Worm (Caenorhabditis elegans) whole organism, early embryonic: ENCODE results near the gene lurp-1.

Experiments used
- B0310.2 ChIP-seq: sonication (generic microtip); optimal IDR thresholded peaks from 2 replicates; lab custom pipeline; 2016; ENCODE audit warnings: mild to moderate bottlenecking, missing genetic modification characterization, missing compliant biosample characterization
- F13C5.2 ChIP-seq: sonication (generic microtip); optimal IDR thresholded peaks from 2 replicates; lab custom pipeline; 2017; ENCODE audit warnings: mild to moderate bottlenecking, missing genetic modification characterization, inconsistent platforms, missing compliant biosample characterization
- aly-1 ChIP-seq: sonication (generic microtip); optimal IDR thresholded peaks from 2 replicates; lab custom pipeline; 2016; ENCODE audit warnings: missing genetic modification characterization, missing compliant biosample characterization
- ama-1 ChIP-seq: fragments of 150-350 bp; optimal IDR thresholded peaks from 2 replicates; lab custom pipeline; 2014
- ceh-13 ChIP-seq: fragments of 200-800 bp; sonication (Bioruptor generic); optimal IDR thresholded peaks from 2 replicates; lab custom pipeline; 2018; ENCODE audit warnings: mild to moderate bottlenecking, missing genetic modification characterization, missing compliant biosample characterization
- ceh-36 ChIP-seq: sonication (generic microtip); optimal IDR thresholded peaks from 2 replicates; lab custom pipeline; 2016; ENCODE audit warnings: missing genetic modification characterization, inconsistent platforms, missing compliant biosample characterization
- ets-7 ChIP-seq: sonication (generic microtip); optimal IDR thresholded peaks from 2 replicates; lab custom pipeline; 2016; ENCODE audit warnings: missing genotype, missing genetic modification characterization, missing compliant biosample characterization
- flt-1 ChIP-seq: fragments of 200-800 bp; sonication (Bioruptor generic); IDR thresholded peaks from 2 replicates; pipeline ENCODE4 v1.3.6; 2022; ENCODE audit warnings: missing genetic modification characterization, missing compliant biosample characterization
- hmbx-1 ChIP-seq: sonication (generic microtip); optimal IDR thresholded peaks from 2 replicates; lab custom pipeline; 2016; ENCODE audit warnings: mild to moderate bottlenecking, missing genetic modification characterization, missing compliant biosample characterization
- hmg-4 ChIP-seq: fragments of 200-800 bp; sonication (Bioruptor generic); optimal IDR thresholded peaks from 2 replicates; lab custom pipeline; 2018; ENCODE audit warnings: mild to moderate bottlenecking, missing genetic modification characterization, missing compliant biosample characterization
- hnd-1 ChIP-seq: sonication (generic microtip); optimal IDR thresholded peaks from 2 replicates; lab custom pipeline; 2016; ENCODE audit warnings: missing genetic modification characterization, missing compliant biosample characterization
- pes-1 ChIP-seq: fragments of 200-800 bp; sonication (Bioruptor generic); IDR thresholded peaks from 2 replicates; pipeline ENCODE4 v1.3.6; 2022; ENCODE audit warnings: missing genetic modification reagents, missing genetic modification characterization, missing compliant biosample characterization
- scrt-1 ChIP-seq: fragments of 200-800 bp; sonication (Bioruptor generic); IDR thresholded peaks from 2 replicates; pipeline ENCODE4 v1.3.6; 2022; ENCODE audit warnings: missing genetic modification characterization, missing compliant biosample characterization
- sea-1 ChIP-seq: fragments of 200-800 bp; sonication (Bioruptor generic); conservative IDR thresholded peaks from 2 replicates; pipeline ENCODE4 v1.3.6; 2022; ENCODE audit warnings: missing genetic modification characterization, missing compliant biosample characterization
- tbx-11 ChIP-seq: fragments of 200-800 bp; sonication (Bioruptor generic); IDR thresholded peaks from 2 replicates; pipeline ENCODE4 v1.3.6; 2022; ENCODE audit warnings: missing genetic modification characterization, missing compliant biosample characterization
- tbx-37 ChIP-seq: fragments of 200-800 bp; sonication (Bioruptor generic); conservative IDR thresholded peaks from 2 replicates; pipeline ENCODE4 v1.3.6; 2022; ENCODE audit warnings: missing genetic modification reagents, missing genetic modification characterization, missing compliant biosample characterization
- tra-4 ChIP-seq: sonication (generic microtip); optimal IDR thresholded peaks from 2 replicates; lab custom pipeline; 2017; ENCODE audit warnings: missing genetic modification characterization, missing compliant biosample characterization

Gene lurp-1

ce11 chrII:10851110-10851509, 29.6 kb upstream of the lurp-1 start:
- TF ChIP-seq scrt-1 (GFP tag; lab: Robert Waterston, UW) (no peak), ama-1 (lab: Kevin White, UChicago) (no peak), hmg-4 (GFP tag; lab: Kevin White, UChicago) (peak; percentile 46)

- TF ChIP-seq pes-1 (GFP tag; lab: Robert Waterston, UW) (no peak), sea-1 (GFP tag; lab: Robert Waterston, UW) (no peak), tra-4 (no peak), scrt-1 (GFP tag; lab: Robert Waterston, UW) (no peak), hmbx-1 (tag; lab: Kevin White, UChicago) (no peak), F13C5.2 (tag; lab: Kevin White, UChicago) (no peak), ceh-13 (GFP tag; lab: Kevin White, UChicago) (no peak), ceh-36 (tag; lab: Kevin White, UChicago) (no peak), B0310.2 (tag; lab: Kevin White, UChicago) (no peak), hnd-1 (tag; lab: Kevin White, UChicago) (no peak), tbx-37 (no peak), ets-7 (tag; lab: Kevin White, UChicago) (no peak)
These were observed 27.8 kb upstream of the lurp-1 start for ce11 chrII:10852880-10853279.

ce11 chrII:10857077-10857476, 23.6 kb upstream of the lurp-1 start, which contains the start of gene M106.7:
Gene M106.7, minus strand, starts transcription at chrII:10857177.
- no peak for TF ChIP-seq B0310.2 (tag; lab: Kevin White, UChicago)
- no peak for TF ChIP-seq scrt-1 (GFP tag; lab: Robert Waterston, UW)
- TF ChIP-seq pes-1 (GFP tag; lab: Robert Waterston, UW) = no peak
- no peak for TF ChIP-seq tra-4
- no peak for TF ChIP-seq hmg-4 (GFP tag; lab: Kevin White, UChicago)
- no peak for TF ChIP-seq ama-1 (lab: Kevin White, UChicago)
- TF ChIP-seq hnd-1 (tag; lab: Kevin White, UChicago) = no peak
- no peak for TF ChIP-seq tbx-11
- TF ChIP-seq flt-1 (GFP tag; lab: Robert Waterston, UW) = no peak
- TF ChIP-seq tbx-37 = no peak
- no peak for TF ChIP-seq ets-7 (tag; lab: Kevin White, UChicago)
- no peak for TF ChIP-seq aly-1 (tag; lab: Kevin White, UChicago)
- TF ChIP-seq hmbx-1 (tag; lab: Kevin White, UChicago) = no peak
- no peak for TF ChIP-seq ceh-36 (tag; lab: Kevin White, UChicago)
- no peak for TF ChIP-seq sea-1 (GFP tag; lab: Robert Waterston, UW)
- TF ChIP-seq ceh-13 (GFP tag; lab: Kevin White, UChicago) = no peak
- no peak for TF ChIP-seq F13C5.2 (tag; lab: Kevin White, UChicago)

- TF ChIP-seq tbx-11 = no peak
- no peak for TF ChIP-seq B0310.2 (tag; lab: Kevin White, UChicago)
- TF ChIP-seq tra-4 = no peak
These were observed 21.4 kb upstream of the lurp-1 start for ce11 chrII:10859359-10859758.

ce11 chrII:10860840-10861239, 19.9 kb upstream of the lurp-1 start, which contains the start of gene M106.3:
Gene M106.3, minus strand, starts transcription at chrII:10860909.
- TF ChIP-seq pes-1 (GFP tag; lab: Robert Waterston, UW) (no peak), B0310.2 (tag; lab: Kevin White, UChicago) (no peak), sea-1 (GFP tag; lab: Robert Waterston, UW) (no peak), ceh-13 (GFP tag; lab: Kevin White, UChicago) (no peak), tbx-37 (no peak), tra-4 (no peak), ceh-36 (tag; lab: Kevin White, UChicago) (no peak), aly-1 (tag; lab: Kevin White, UChicago) (no peak), hnd-1 (tag; lab: Kevin White, UChicago) (no peak), hmbx-1 (tag; lab: Kevin White, UChicago) (no peak), F13C5.2 (tag; lab: Kevin White, UChicago) (no peak), scrt-1 (GFP tag; lab: Robert Waterston, UW) (no peak), hmg-4 (GFP tag; lab: Kevin White, UChicago) (no peak), ama-1 (lab: Kevin White, UChicago) (no peak), flt-1 (GFP tag; lab: Robert Waterston, UW) (no peak), tbx-11 (no peak), ets-7 (tag; lab: Kevin White, UChicago) (no peak)

- TF ChIP-seq ceh-13 (GFP tag; lab: Kevin White, UChicago) (no peak), F13C5.2 (tag; lab: Kevin White, UChicago) (no peak), sea-1 (GFP tag; lab: Robert Waterston, UW) (no peak), scrt-1 (GFP tag; lab: Robert Waterston, UW) (no peak), flt-1 (GFP tag; lab: Robert Waterston, UW) (no peak), pes-1 (GFP tag; lab: Robert Waterston, UW) (no peak), tbx-37 (no peak), tbx-11 (no peak), ceh-36 (tag; lab: Kevin White, UChicago) (no peak), tra-4 (no peak), hmg-4 (GFP tag; lab: Kevin White, UChicago) (no peak), ama-1 (lab: Kevin White, UChicago) (no peak), hmbx-1 (tag; lab: Kevin White, UChicago) (no peak)
These were observed 19.4 kb upstream of the lurp-1 start for ce11 chrII:10861305-10861704.

ce11 chrII:10861723-10862486, 18.8 kb upstream of the lurp-1 start:
- TF ChIP-seq pes-1 (GFP tag; lab: Robert Waterston, UW) (no peak), F13C5.2 (tag; lab: Kevin White, UChicago) (no peak), ceh-36 (tag; lab: Kevin White, UChicago) (no peak), hnd-1 (tag; lab: Kevin White, UChicago) (no peak), B0310.2 (tag; lab: Kevin White, UChicago) (no peak), ets-7 (tag; lab: Kevin White, UChicago) (no peak), tbx-11 (no peak), aly-1 (tag; lab: Kevin White, UChicago) (no peak), scrt-1 (GFP tag; lab: Robert Waterston, UW) (no peak)
